Fruit fly (Drosophila melanogaster) whole organism, wandering third instar larva: ENCODE results near the gene CG43999.

ENCODE experiments used
- Dif ChIP-seq: fragments of 200-275, 200-300 bp; sonication (Bioruptor generic); optimal IDR thresholded peaks from 2 replicates; lab custom pipeline; 2018; ENCODE audit warnings: missing biosample characterization, missing genetic modification characterization; ENCODE audit not compliant: partially characterized antibody
- GATAd ChIP-seq: sonication (Bioruptor generic); optimal IDR thresholded peaks from 2 replicates; lab custom pipeline; 2016; ENCODE audit warnings: missing biosample characterization, missing genetic modification characterization
- HLH106 ChIP-seq: fragments of 200-800 bp; optimal IDR thresholded peaks from 3 replicates; lab custom pipeline; 2019; ENCODE audit warnings: missing biosample characterization, mild to moderate bottlenecking, missing genetic modification characterization, moderate library complexity
- Hr78 ChIP-seq: fragments of >200 bp; optimal IDR thresholded peaks from 2 replicates; lab custom pipeline; 2017; ENCODE audit warnings: missing biosample characterization, missing genetic modification characterization
- Jra ChIP-seq: sonication (Bioruptor generic); optimal IDR thresholded peaks from 2 replicates; lab custom pipeline; 2016; ENCODE audit warnings: missing biosample characterization, missing genetic modification characterization
- Myc ChIP-seq: fragments of >200 bp; optimal IDR thresholded peaks from 2 replicates; lab custom pipeline; 2017
- N ChIP-seq: fragments of >200 bp; optimal IDR thresholded peaks from 2 replicates; lab custom pipeline; 2018; ENCODE audit warnings: missing biosample characterization, missing external identifiers, missing genetic modification characterization
- br ChIP-seq: fragments of 200-800 bp; sonication (Bioruptor generic); optimal IDR thresholded peaks from 2 replicates; lab custom pipeline; 2016; ENCODE audit warnings: missing biosample characterization, missing genetic modification characterization
- brk ChIP-seq: fragments of 200-800 bp; sonication (Bioruptor generic); optimal IDR thresholded peaks from 2 replicates; lab custom pipeline; 2016; ENCODE audit warnings: missing biosample characterization, mild to moderate bottlenecking, missing genetic modification characterization
- dsf ChIP-seq: sonication (Bioruptor generic); optimal IDR thresholded peaks from 2 replicates; lab custom pipeline; 2016; ENCODE audit warnings: missing biosample characterization, missing genetic modification characterization, borderline replicate concordance
- h ChIP-seq: fragments of 200-800 bp; sonication (Bioruptor generic); optimal IDR thresholded peaks from 3 replicates; lab custom pipeline; 2016; ENCODE audit warnings: missing biosample characterization, mild to moderate bottlenecking, missing genetic modification characterization
- pan ChIP-seq: fragments of >200 bp; optimal IDR thresholded peaks from 2 replicates; lab custom pipeline; 2017
- psq ChIP-seq: fragments of 200-800 bp; sonication (Bioruptor generic); optimal IDR thresholded peaks from 3 replicates; lab custom pipeline; 2017; ENCODE audit warnings: missing biosample characterization, mild to moderate bottlenecking, missing genetic modification characterization, moderate library complexity
- sv ChIP-seq: fragments of 200-800 bp; sonication (Bioruptor generic); optimal IDR thresholded peaks from 3 replicates; lab custom pipeline; 2016; ENCODE audit warnings: missing biosample characterization, missing genetic modification characterization
- usp ChIP-seq: fragments of >200 bp; optimal IDR thresholded peaks from 2 replicates; lab custom pipeline; 2017; ENCODE audit warnings: missing biosample characterization, missing genetic modification characterization
- woc ChIP-seq: sonication (Bioruptor generic); optimal IDR thresholded peaks from 2 replicates; lab custom pipeline; 2016; ENCODE audit warnings: missing biosample characterization, mild to moderate bottlenecking, missing genetic modification characterization

Gene CG43999

dm6 chr3R:23878318-23878799 lies 50.4 kb downstream of the CG43999 start:
- TF ChIP-seq br (GFP tag; lab: Kevin White, UChicago) = no peak
- TF ChIP-seq Myc = no peak
- no peak for TF ChIP-seq woc (GFP tag; lab: Kevin White, UChicago)
- TF ChIP-seq h (GFP tag; lab: Kevin White, UChicago) = no peak
- TF ChIP-seq usp (GFP tag; lab: Kevin White, UChicago) = no peak
- TF ChIP-seq Dif (GFP tag; lab: Kevin White, UChicago) = no peak
- TF ChIP-seq GATAd (GFP tag; lab: Kevin White, UChicago) = no peak
- no peak for TF ChIP-seq pan (lab: Kevin White, UChicago)
- no peak for TF ChIP-seq N (GFP tag; lab: Kevin White, UChicago)
- TF ChIP-seq brk = no peak
- TF ChIP-seq Jra = no peak
- no peak for TF ChIP-seq sv (GFP tag; lab: Kevin White, UChicago)
- TF ChIP-seq psq (GFP tag; lab: Kevin White, UChicago) = no peak
- no peak for TF ChIP-seq Hr78
- TF ChIP-seq HLH106 = no peak
- no peak for TF ChIP-seq dsf
- TF ChIP-seq, all 38 proteins: peak for 0
